Worm (Caenorhabditis elegans): ENCODE measurements around the gene F21C10.3.

- TF ChIP-seq attf-6 (GFP tag; IDR thresholded peaks at IDR 0.05): no peak
- no peak for TF ChIP-seq snpc-1.3 (tag; optimal IDR thresholded peaks at IDR 0.05; ENCODE audit: insufficient read depth)
- no peak for TF ChIP-seq lin-35 (GFP tag; optimal IDR thresholded peaks at IDR 0.05)
- no peak for TF ChIP-seq nfya-1 (tag; optimal IDR thresholded peaks at IDR 0.05; ENCODE audit: borderline replicate concordance, insufficient read depth)
- TF ChIP-seq snpc-4 (GFP tag; optimal IDR thresholded peaks at IDR 0.05): no peak
- no peak for TF ChIP-seq snpc-4 (tag; optimal IDR thresholded peaks at IDR 0.05)
- TF ChIP-seq nhr-90 (tag; optimal IDR thresholded peaks at IDR 0.05): no peak
- no peak for TF ChIP-seq ekl-4 (GFP tag; IDR thresholded peaks at IDR 0.05)
- TF ChIP-seq ztf-3 (GFP tag; optimal IDR thresholded peaks at IDR 0.05): no peak
- no peak for TF ChIP-seq akir-1 (GFP tag; optimal IDR thresholded peaks at IDR 0.05)
- TF ChIP-seq Y95B8A.8 (GFP tag; IDR thresholded peaks at IDR 0.05): no peak
- no peak for TF ChIP-seq dpl-1 (GFP tag; optimal IDR thresholded peaks at IDR 0.05)
- TF ChIP-seq unc-62 (GFP tag; optimal IDR thresholded peaks at IDR 0.05): no peak
- no peak for TF ChIP-seq egl-18 (GFP tag; IDR thresholded peaks at IDR 0.05)
- TF ChIP-seq F57A8.1 (GFP tag; optimal IDR thresholded peaks at IDR 0.05): no peak
Measured at ce11 chrV:9146849-9147557, 19.1 kb downstream of the F21C10.3 start, which contains the start of gene spl-2.

Data from whole organism, young adult.